Worm (Caenorhabditis elegans) whole organism, L2 larva: ENCODE results near the gene srr-9.

ENCODE experiments used
- C34F6.9 ChIP-seq: fragments of 150-350 bp; optimal IDR thresholded peaks from 2 replicates; lab custom pipeline; 2014; ENCODE audit warnings: missing biosample characterization, missing genetic modification characterization
- F13H6.1 ChIP-seq: sonication (generic microtip); optimal IDR thresholded peaks from 2 replicates; lab custom pipeline; 2016; ENCODE audit warnings: missing genetic modification characterization, missing compliant biosample characterization
- R02D3.7 ChIP-seq: fragments of 150-350 bp; optimal IDR thresholded peaks from 2 replicates; lab custom pipeline; 2014; ENCODE audit warnings: missing biosample characterization, missing genetic modification characterization
- Y55F3AM.14 ChIP-seq: fragments of 200-800 bp; sonication (Bioruptor generic); optimal IDR thresholded peaks from 2 replicates; lab custom pipeline; 2018; ENCODE audit warnings: mild to moderate bottlenecking, missing genetic modification characterization, missing compliant biosample characterization
- ZK546.5 ChIP-seq: sonication (generic microtip); optimal IDR thresholded peaks from 2 replicates; lab custom pipeline; 2017; ENCODE audit warnings: missing biosample characterization, missing genetic modification characterization
- alr-1 ChIP-seq: fragments of 150-350 bp; optimal IDR thresholded peaks from 2 replicates; lab custom pipeline; 2014; ENCODE audit warnings: missing biosample characterization, missing genetic modification characterization
- blmp-1 ChIP-seq: sonication (generic microtip); optimal IDR thresholded peaks from 2 replicates; lab custom pipeline; 2017; ENCODE audit warnings: missing genetic modification characterization, mild to moderate bottlenecking, missing compliant biosample characterization, antibody characterized with exemption, moderate library complexity; ENCODE audit not compliant: insufficient read depth
- ceh-16 ChIP-seq: fragments of 150-350 bp; optimal IDR thresholded peaks from 2 replicates; lab custom pipeline; 2014; ENCODE audit warnings: missing biosample characterization, missing genetic modification characterization
- ceh-82 ChIP-seq: fragments of 150-350 bp; optimal IDR thresholded peaks from 2 replicates; lab custom pipeline; 2014; ENCODE audit warnings: missing biosample characterization, missing genetic modification characterization
- crh-2 ChIP-seq: sonication (generic microtip); optimal IDR thresholded peaks from 2 replicates; lab custom pipeline; 2017; ENCODE audit warnings: missing biosample characterization, missing genetic modification characterization
- dmd-4 ChIP-seq: sonication (generic microtip); optimal IDR thresholded peaks from 2 replicates; lab custom pipeline; 2017; ENCODE audit warnings: missing biosample characterization, missing genetic modification characterization
- egl-27 ChIP-seq: sonication (generic microtip); optimal IDR thresholded peaks from 3 replicates; lab custom pipeline; 2017; ENCODE audit warnings: missing biosample characterization, missing genetic modification reagents, missing genetic modification characterization
- elt-3 ChIP-seq: sonication (generic microtip); optimal IDR thresholded peaks from 2 replicates; lab custom pipeline; 2017; ENCODE audit warnings: missing biosample characterization, missing genetic modification characterization
- fos-1 ChIP-seq: fragments of 150-350 bp; optimal IDR thresholded peaks from 2 replicates; lab custom pipeline; 2014; ENCODE audit warnings: missing biosample characterization, missing genetic modification characterization
- gmeb-1 ChIP-seq: fragments of 150-350 bp; optimal IDR thresholded peaks from 2 replicates; lab custom pipeline; 2014; ENCODE audit warnings: missing biosample characterization, missing genetic modification characterization
- lin-11 ChIP-seq: fragments of 150-350 bp; sonication (generic microtip); optimal IDR thresholded peaks from 2 replicates; lab custom pipeline; 2014; ENCODE audit warnings: missing biosample characterization, missing genetic modification characterization, inconsistent platforms, mixed read lengths
- lin-13 ChIP-seq: fragments of 150-350 bp; optimal IDR thresholded peaks from 2 replicates; lab custom pipeline; 2014; ENCODE audit warnings: missing biosample characterization, missing genetic modification reagents, missing genetic modification characterization
- lin-39 ChIP-seq: fragments of 150-350 bp; optimal IDR thresholded peaks from 2 replicates; lab custom pipeline; 2014; ENCODE audit warnings: missing biosample characterization, missing genetic modification reagents, missing genetic modification characterization
- lsy-2 ChIP-seq, 2 experiments: fragments of 150-350 bp in 1 of 2; sonication (generic microtip) in 1 of 2; optimal IDR thresholded peaks; 2 replicates each; lab custom pipeline; 2014 to 2017; ENCODE audit warnings: missing biosample characterization in 2 of 2, missing genetic modification characterization in 2 of 2
- mab-5 ChIP-seq: fragments of 150-350 bp; optimal IDR thresholded peaks from 2 replicates; lab custom pipeline; 2014; ENCODE audit warnings: missing biosample characterization, missing genetic modification characterization
- mdl-1 ChIP-seq, 2 experiments: fragments of 150-350 bp in 1 of 2; sonication (generic microtip) in 1 of 2; optimal IDR thresholded peaks; 2 replicates each; lab custom pipeline; 2017; ENCODE audit warnings: missing biosample characterization in 2 of 2, missing genetic modification characterization in 2 of 2
- nhr-11 ChIP-seq: fragments of 150-350 bp; optimal IDR thresholded peaks from 2 replicates; lab custom pipeline; 2014; ENCODE audit warnings: missing biosample characterization, missing genetic modification characterization
- nhr-12 ChIP-seq: fragments of 150-350 bp; optimal IDR thresholded peaks from 2 replicates; lab custom pipeline; 2014; ENCODE audit warnings: missing biosample characterization, missing genetic modification characterization
- nhr-129 ChIP-seq: fragments of 150-350 bp; optimal IDR thresholded peaks from 2 replicates; lab custom pipeline; 2014; ENCODE audit warnings: missing biosample characterization, missing genetic modification characterization
- nhr-21 ChIP-seq: fragments of 150-350 bp; optimal IDR thresholded peaks from 2 replicates; lab custom pipeline; 2014; ENCODE audit warnings: missing biosample characterization, missing genetic modification characterization
- nhr-23 ChIP-seq: fragments of 150-350 bp; optimal IDR thresholded peaks from 2 replicates; lab custom pipeline; 2014; ENCODE audit warnings: missing biosample characterization, missing genetic modification reagents, missing genetic modification characterization
- nhr-237 ChIP-seq: fragments of 150-350 bp; optimal IDR thresholded peaks from 2 replicates; lab custom pipeline; 2014; ENCODE audit warnings: missing biosample characterization, missing genetic modification characterization
- nhr-25 ChIP-seq: fragments of 150-350 bp; sonication (generic microtip); optimal IDR thresholded peaks from 3 replicates; lab custom pipeline; 2014; ENCODE audit warnings: missing biosample characterization, missing genetic modification characterization
- nhr-77 ChIP-seq: fragments of 150-350 bp; optimal IDR thresholded peaks from 2 replicates; lab custom pipeline; 2014; ENCODE audit warnings: missing biosample characterization, missing genetic modification characterization
- peb-1 ChIP-seq: fragments of 150-350 bp; optimal IDR thresholded peaks from 2 replicates; lab custom pipeline; 2014; ENCODE audit warnings: missing biosample characterization, missing genetic modification characterization
- sem-4 ChIP-seq: fragments of 150-350 bp; optimal IDR thresholded peaks from 2 replicates; lab custom pipeline; 2014; ENCODE audit warnings: missing biosample characterization, missing genetic modification reagents, missing genetic modification characterization
- skn-1 ChIP-seq: sonication (generic microtip); optimal IDR thresholded peaks from 2 replicates; lab custom pipeline; 2017; ENCODE audit warnings: missing biosample characterization, missing genetic modification characterization
- sma-3 ChIP-seq: sonication (generic microtip); optimal IDR thresholded peaks from 2 replicates; lab custom pipeline; 2016; ENCODE audit warnings: missing genetic modification reagents, missing genetic modification characterization, missing compliant biosample characterization
- sma-9 ChIP-seq, 2 experiments: fragments of 150-350 bp in 1 of 2; sonication (generic microtip) in 1 of 2; optimal IDR thresholded peaks; 2 replicates each; lab custom pipeline; 2014 to 2016; ENCODE audit warnings: missing genetic modification characterization in 2 of 2, mild to moderate bottlenecking in 1 of 2, missing biosample characterization in 1 of 2, missing compliant biosample characterization in 1 of 2, missing genetic modification reagents in 1 of 2, moderate library complexity in 1 of 2
- snpc-4 ChIP-seq: fragments of 150-350 bp; optimal IDR thresholded peaks from 2 replicates; lab custom pipeline; 2014; ENCODE audit warnings: missing biosample characterization, missing genetic modification characterization
- unc-39 ChIP-seq: fragments of 150-350 bp; optimal IDR thresholded peaks from 2 replicates; lab custom pipeline; 2014; ENCODE audit warnings: missing biosample characterization, missing genetic modification characterization
- unc-55 ChIP-seq: fragments of 150-350 bp; sonication (generic microtip); optimal IDR thresholded peaks from 3 replicates; lab custom pipeline; 2014; ENCODE audit warnings: missing biosample characterization, missing genetic modification reagents, missing genetic modification characterization
- unc-62 ChIP-seq: fragments of 150-350 bp; optimal IDR thresholded peaks from 2 replicates; lab custom pipeline; 2014; ENCODE audit warnings: missing biosample characterization, missing genetic modification reagents, missing genetic modification characterization
- zag-1 ChIP-seq: fragments of 150-350 bp; optimal IDR thresholded peaks from 2 replicates; lab custom pipeline; 2014; ENCODE audit warnings: missing biosample characterization, missing genetic modification characterization
- ztf-1 ChIP-seq: fragments of 200-800 bp; sonication (Bioruptor generic); conservative IDR thresholded peaks from 2 replicates; pipeline ENCODE4 v1.3.6; 2022; ENCODE audit warnings: missing genetic modification characterization, missing compliant biosample characterization
- ztf-11 ChIP-seq: sonication (generic microtip); optimal IDR thresholded peaks from 2 replicates; lab custom pipeline; 2017; ENCODE audit warnings: missing biosample characterization, missing genetic modification characterization

srr-9 gene

ce11 chrV:7776029-7776628, 38.3 kb downstream of the srr-9 start, which contains the start of the genes rpl-39 and rps-30:
rpl-39 (minus strand) TSS chrV:7776079.
rps-30 (plus strand) TSS chrV:7776578.
- TF ChIP-seq gmeb-1 (peak; percentile 84), lin-11 (tag; lab: Kevin White, UChicago) (peak; percentile 81), nhr-129 (tag; lab: Kevin White, UChicago) (peak; percentile 88), zag-1 (tag; lab: Kevin White, UChicago) (peak; percentile 50), nhr-23 (tag; lab: Kevin White, UChicago) (no peak), ceh-16 (tag; lab: Kevin White, UChicago) (peak; percentile 86), ceh-82 (peak; percentile 56), nhr-21 (tag; lab: Kevin White, UChicago) (peak; percentile 73), blmp-1 (peak; percentile 66), snpc-4 (tag; lab: Kevin White, UChicago) (peak; percentile 42), unc-55 (GFP tag; lab: Kevin White, UChicago) (peak; percentile 98), mab-5 (tag; lab: Kevin White, UChicago) (peak; percentile 69), Y55F3AM.14 (GFP tag; lab: Kevin White, UChicago) (no peak), mdl-1 (tag; optimal IDR thresholded peaks at IDR 0.05; lab: Kevin White, UChicago) (no peak), nhr-77 (tag; lab: Kevin White, UChicago) (no peak), unc-39 (tag; lab: Kevin White, UChicago) (no peak), fos-1 (peak; percentile 73), R02D3.7 (tag; lab: Kevin White, UChicago) (peak; percentile 59), dmd-4 (no peak), sma-3 (GFP tag; lab: Kevin White, UChicago) (peak; percentile 69), crh-2 (tag; lab: Kevin White, UChicago) (peak; percentile 83), nhr-25 (peak; percentile 78), sem-4 (tag; lab: Kevin White, UChicago) (no peak), lsy-2 (tag; optimal IDR thresholded peaks at IDR 0.05; lab: Kevin White, UChicago) (peak; percentile 68 to 92), F13H6.1 (tag; lab: Kevin White, UChicago) (peak; percentile 75), C34F6.9 (tag; lab: Kevin White, UChicago) (peak; percentile 87), lin-13 (GFP tag; lab: Kevin White, UChicago) (peak; percentile 78), sma-9 (GFP tag; optimal IDR thresholded peaks at IDR 0.05; lab: Kevin White, UChicago) (peak; percentile 80), sma-9 (tag; optimal IDR thresholded peaks at IDR 0.05; lab: Kevin White, UChicago) (no peak), ZK546.5 (peak; percentile 48), egl-27 (tag; lab: Kevin White, UChicago) (peak; percentile 47)

- TF ChIP-seq gmeb-1 (no peak), sma-3 (GFP tag; lab: Kevin White, UChicago) (no peak), skn-1 (no peak), alr-1 (tag; lab: Kevin White, UChicago) (no peak), lin-39 (tag; lab: Kevin White, UChicago) (no peak), nhr-129 (tag; lab: Kevin White, UChicago) (no peak), ztf-11 (tag; lab: Kevin White, UChicago) (no peak), unc-62 (no peak), mab-5 (tag; lab: Kevin White, UChicago) (no peak), peb-1 (tag; lab: Kevin White, UChicago) (no peak), elt-3 (no peak), ztf-1 (GFP tag; lab: Robert Waterston, UW) (no peak), blmp-1 (no peak), egl-27 (tag; lab: Kevin White, UChicago) (no peak), mdl-1 (tag; optimal IDR thresholded peaks at IDR 0.05; lab: Kevin White, UChicago) (no peak), Y55F3AM.14 (GFP tag; lab: Kevin White, UChicago) (no peak)
Measured at ce11 chrV:7777098-7777497, 39.3 kb downstream of the srr-9 start, which contains the start of gene C26F1.3. C26F1.3 (plus strand) TSS chrV:7777300.

ce11 chrV:7778999-7779398, 41.2 kb downstream of the srr-9 start:
- TF ChIP-seq unc-62 (no peak), nhr-11 (tag; lab: Kevin White, UChicago) (no peak), mab-5 (tag; lab: Kevin White, UChicago) (no peak), nhr-12 (tag; lab: Kevin White, UChicago) (no peak), ztf-11 (tag; lab: Kevin White, UChicago) (no peak), nhr-237 (tag; lab: Kevin White, UChicago) (no peak)
